Fruit fly (Drosophila melanogaster): ENCODE results near the gene CG31036.

DNA sequence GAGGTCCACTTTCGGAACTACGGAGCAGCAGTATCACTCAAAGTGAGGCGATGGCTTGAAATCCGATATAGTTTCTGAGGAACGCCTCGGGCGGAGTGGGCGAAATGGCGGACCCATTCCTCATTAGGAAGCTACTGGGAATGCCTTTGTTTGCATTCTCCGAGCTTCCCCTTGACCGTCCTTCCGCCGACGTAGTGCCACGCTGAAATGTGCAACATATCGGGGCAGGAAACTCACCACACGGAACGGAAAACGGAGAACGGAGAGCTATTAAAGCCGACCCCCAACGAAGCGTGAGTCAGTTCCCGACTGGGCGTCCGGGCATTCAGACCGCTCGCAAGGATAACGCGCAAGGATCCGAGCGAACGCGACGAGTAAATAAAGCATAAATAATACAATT is 19.0 kb downstream of the CG31036 start, which contains the start of gene CG15522:
- TF ChIP-seq ttk (optimal IDR thresholded peaks at IDR 0.05): no peak
- no peak for TF ChIP-seq psq (optimal IDR thresholded peaks at IDR 0.05)
- no peak for TF ChIP-seq h (optimal IDR thresholded peaks at IDR 0.05)
- no peak for TF ChIP-seq insv (optimal IDR thresholded peaks at IDR 0.05)
- TF ChIP-seq Sin3A (optimal IDR thresholded peaks at IDR 0.05): no peak
